Fruit fly (Drosophila melanogaster) whole organism, embryonic: ENCODE data around the gene CG9393.
A peak's percentile ranks its signal among the peaks of the same experiment; 100 is the strongest.

Experiments used
- Awh ChIP-seq: fragments of 200-800 bp; sonication (Bioruptor generic); IDR thresholded peaks from 2 replicates; pipeline ENCODE4, ENCODE4 v1.3.6; 2022; ENCODE audit warnings: missing biosample characterization, missing genetic modification characterization
- BEAF-32 ChIP-seq: fragments of 200-800 bp; sonication (Bioruptor generic); optimal IDR thresholded peaks from 3 replicates; lab custom pipeline; 2017; ENCODE audit warnings: missing biosample characterization, missing genetic modification characterization, mild to moderate bottlenecking, moderate library complexity, missing genetic modification reagents
- CG11696 ChIP-seq: fragments of 200-800 bp; sonication (Bioruptor generic); IDR thresholded peaks from 2 replicates; pipeline ENCODE4 v1.3.6; 2022; ENCODE audit warnings: missing biosample characterization, missing genetic modification characterization
- CG12659 ChIP-seq: fragments of 200-800 bp; sonication (Bioruptor generic); optimal IDR thresholded peaks from 3 replicates; lab custom pipeline; 2017; ENCODE audit warnings: mild to moderate bottlenecking, missing biosample characterization, missing genetic modification reagents, missing genetic modification characterization
- CG13624 ChIP-seq: fragments of 200-800 bp; sonication (Bioruptor generic); optimal IDR thresholded peaks from 2 replicates; lab custom pipeline; 2016; ENCODE audit warnings: missing biosample characterization, missing genetic modification characterization
- CG13894 ChIP-seq: fragments of 200-800 bp; sonication (Bioruptor generic); optimal IDR thresholded peaks from 3 replicates; lab custom pipeline; 2018; ENCODE audit warnings: missing biosample characterization, mild to moderate bottlenecking, missing genetic modification characterization, moderate library complexity
- CG15601 ChIP-seq: fragments of 200-800 bp; sonication (Bioruptor generic); optimal IDR thresholded peaks from 3 replicates; lab custom pipeline; 2019; ENCODE audit warnings: missing biosample characterization, mild to moderate bottlenecking, missing genetic modification characterization, moderate library complexity
- CG15696 ChIP-seq: fragments of 200-800 bp; sonication (Bioruptor generic); optimal IDR thresholded peaks from 2 replicates; lab custom pipeline; 2019; ENCODE audit warnings: missing biosample characterization, mild to moderate bottlenecking, missing genetic modification characterization, moderate library complexity
- CG17612 ChIP-seq: fragments of 200-800 bp; sonication (Bioruptor generic); IDR thresholded peaks from 2 replicates; pipeline ENCODE4 v1.3.6; 2022; ENCODE audit warnings: missing biosample characterization, missing genetic modification characterization
- CG18764 ChIP-seq: fragments of 200-800 bp; sonication (Bioruptor generic); optimal IDR thresholded peaks from 3 replicates; lab custom pipeline; 2016; ENCODE audit warnings: missing biosample characterization, missing genetic modification characterization
- CG31441 ChIP-seq: fragments of 200-800 bp; sonication (Bioruptor generic); IDR thresholded peaks from 2 replicates; pipeline ENCODE4 v1.3.6; 2022; ENCODE audit warnings: missing biosample characterization, missing genetic modification characterization
- CG34224 ChIP-seq: fragments of 200-800 bp; sonication (Bioruptor generic); IDR thresholded peaks from 3 replicates; pipeline ENCODE4 v1.3.6; 2022; ENCODE audit warnings: missing biosample characterization, missing genetic modification characterization; ENCODE audit not compliant: partially characterized antibody
- CG5245 ChIP-seq: fragments of 200-800 bp; sonication (Bioruptor generic); optimal IDR thresholded peaks from 3 replicates; lab custom pipeline; 2016; ENCODE audit warnings: missing biosample characterization, missing genetic modification characterization
- CG6654 ChIP-seq: fragments of 200-800 bp; sonication (Bioruptor generic); optimal IDR thresholded peaks from 2 replicates; lab custom pipeline; 2017; ENCODE audit warnings: missing biosample characterization, mild to moderate bottlenecking, missing genetic modification characterization
- CG7357 ChIP-seq: fragments of 200-800 bp; sonication (Bioruptor generic); IDR thresholded peaks from 3 replicates; pipeline ENCODE4 v1.3.6; 2022; ENCODE audit warnings: missing biosample characterization, missing genetic modification characterization
- CG8089 ChIP-seq: fragments of 200-800 bp; sonication (Bioruptor generic); optimal IDR thresholded peaks from 3 replicates; lab custom pipeline; 2016; ENCODE audit warnings: missing biosample characterization, missing genetic modification characterization
- CG9215 ChIP-seq: fragments of 200-800 bp; sonication (Bioruptor generic); IDR thresholded peaks from 2 replicates; pipeline ENCODE4 v1.3.6; 2022; ENCODE audit warnings: missing biosample characterization, missing genetic modification characterization
- CkIIα-i1 ChIP-seq: fragments of 200-800 bp; sonication (Bioruptor generic); IDR thresholded peaks from 2 replicates; pipeline ENCODE4 v1.3.6; 2022; ENCODE audit warnings: missing biosample characterization, missing genetic modification characterization
- CrebB ChIP-seq: fragments of 200-800 bp; sonication (Bioruptor generic); optimal IDR thresholded peaks from 3 replicates; lab custom pipeline; 2018; ENCODE audit warnings: missing biosample characterization, mild to moderate bottlenecking, missing genetic modification characterization
- D ChIP-seq, 2 experiments: fragments of 200-800 bp in 1 of 2; fragments of >200 bp in 1 of 2; sonication (Bioruptor generic) in 1 of 2; optimal IDR thresholded peaks; 2 replicates in 1 of 2; 3 replicates in 1 of 2; lab custom pipeline; 2017; ENCODE audit warnings: mild to moderate bottlenecking in 1 of 2, missing biosample characterization in 1 of 2, missing genetic modification characterization in 1 of 2, missing genetic modification reagents in 1 of 2
- Dek ChIP-seq: fragments of 200-800 bp; sonication (Bioruptor generic); optimal IDR thresholded peaks from 3 replicates; lab custom pipeline; 2019; ENCODE audit warnings: missing biosample characterization, mild to moderate bottlenecking, missing genetic modification characterization, moderate library complexity
- Dip2 ChIP-seq: fragments of 200-800 bp; sonication (Bioruptor generic); IDR thresholded peaks from 2 replicates; pipeline ENCODE4 v1.3.6; 2022; ENCODE audit warnings: missing biosample characterization, missing genetic modification characterization
- GATAe ChIP-seq: fragments of 200-800 bp; sonication (Bioruptor generic); conservative IDR thresholded peaks from 2 replicates; pipeline ENCODE4 v1.3.6; 2022; ENCODE audit warnings: missing biosample characterization, missing genetic modification characterization
- HLH3B ChIP-seq: fragments of 200-800 bp; sonication (Bioruptor generic); IDR thresholded peaks from 2 replicates; pipeline ENCODE4 v1.3.6; 2022; ENCODE audit warnings: missing biosample characterization, missing genetic modification characterization
- Nf-YC ChIP-seq: fragments of 200-800 bp; optimal IDR thresholded peaks from 3 replicates; lab custom pipeline; 2019; ENCODE audit warnings: missing biosample characterization, mild to moderate bottlenecking, missing genetic modification characterization, moderate library complexity
- Ptx1 ChIP-seq: fragments of 200-800 bp; sonication (Bioruptor generic); IDR thresholded peaks from 2 replicates; pipeline ENCODE4 v1.3.6; 2022; ENCODE audit warnings: missing biosample characterization, missing genetic modification characterization
- Taf1 ChIP-seq: fragments of 200-800 bp; sonication (Bioruptor generic); IDR thresholded peaks from 2 replicates; pipeline ENCODE4 v1.3.6; 2022; ENCODE audit warnings: missing biosample characterization, missing genetic modification characterization
- ap ChIP-seq: fragments of 200-800 bp; sonication (Bioruptor generic); IDR thresholded peaks from 2 replicates; pipeline ENCODE4 v1.3.6; 2022; ENCODE audit warnings: missing biosample characterization, missing genetic modification characterization
- az2 ChIP-seq: fragments of 200-800 bp; sonication (Bioruptor generic); optimal IDR thresholded peaks from 3 replicates; lab custom pipeline; 2016; ENCODE audit warnings: missing biosample characterization, missing genetic modification characterization
- ci ChIP-seq: fragments of 200-800 bp; sonication (Bioruptor generic); IDR thresholded peaks from 3 replicates; pipeline ENCODE4 v1.3.6; 2022; ENCODE audit warnings: missing biosample characterization, missing genetic modification characterization
- ems ChIP-seq: fragments of 200-800 bp; sonication (Bioruptor generic); optimal IDR thresholded peaks from 3 replicates; lab custom pipeline; 2016; ENCODE audit warnings: missing biosample characterization, missing genetic modification characterization
- eve ChIP-seq, 2 experiments: fragments of >200 bp; optimal IDR thresholded peaks; 2 replicates each; lab custom pipeline; 2017; ENCODE audit warnings: missing biosample characterization in 2 of 2, missing genetic modification characterization in 2 of 2
- fd102C ChIP-seq: fragments of 200-800 bp; sonication (Bioruptor generic); optimal IDR thresholded peaks from 2 replicates; lab custom pipeline; 2018; ENCODE audit warnings: missing biosample characterization, mild to moderate bottlenecking, missing genetic modification characterization, moderate library complexity
- ftz-f1 ChIP-seq: fragments of 200-800 bp; sonication (Bioruptor generic); optimal IDR thresholded peaks from 2 replicates; lab custom pipeline; 2016; ENCODE audit warnings: missing biosample characterization, missing genetic modification characterization
- grau ChIP-seq: fragments of 200-800 bp; optimal IDR thresholded peaks from 3 replicates; lab custom pipeline; 2019; ENCODE audit warnings: missing biosample characterization, mild to moderate bottlenecking, missing genetic modification characterization, moderate library complexity
- gsb-n ChIP-seq: fragments of 200-800 bp; sonication (Bioruptor generic); optimal IDR thresholded peaks from 3 replicates; lab custom pipeline; 2018; ENCODE audit warnings: missing biosample characterization, mild to moderate bottlenecking, missing genetic modification characterization
- h ChIP-seq: fragments of >200 bp; optimal IDR thresholded peaks from 2 replicates; lab custom pipeline; 2017
- ham ChIP-seq: fragments of 200-800 bp; sonication (Bioruptor generic); IDR thresholded peaks from 2 replicates; pipeline ENCODE4 v1.3.6; 2022; ENCODE audit warnings: missing biosample characterization, missing genetic modification characterization
- knrl ChIP-seq: fragments of 200-800 bp; sonication (Bioruptor generic); IDR thresholded peaks from 3 replicates; pipeline ENCODE4 v1.3.6; 2022; ENCODE audit warnings: missing biosample characterization, missing genetic modification characterization; ENCODE audit not compliant: partially characterized antibody
- lab ChIP-seq: fragments of 200-800 bp; sonication (Bioruptor generic); optimal IDR thresholded peaks from 3 replicates; lab custom pipeline; 2017; ENCODE audit warnings: missing biosample characterization, missing genetic modification characterization, mild to moderate bottlenecking, moderate library complexity, missing genetic modification reagents
- nerfin-1 ChIP-seq: fragments of 200-800 bp; sonication (Bioruptor generic); optimal IDR thresholded peaks from 3 replicates; lab custom pipeline; 2019; ENCODE audit warnings: missing biosample characterization, mild to moderate bottlenecking, missing genetic modification characterization, moderate library complexity
- nom ChIP-seq: fragments of 200-800 bp; sonication (Bioruptor generic); optimal IDR thresholded peaks from 2 replicates; lab custom pipeline; 2017; ENCODE audit warnings: missing biosample characterization, missing genetic modification characterization, mild to moderate bottlenecking, moderate library complexity, missing genetic modification reagents
- odd ChIP-seq: fragments of 200-800 bp; sonication (Bioruptor generic); optimal IDR thresholded peaks from 2 replicates; lab custom pipeline; 2017; ENCODE audit warnings: missing biosample characterization, mild to moderate bottlenecking, missing genetic modification characterization
- pzg ChIP-seq: fragments of 200-800 bp; sonication (Bioruptor generic); optimal IDR thresholded peaks from 3 replicates; lab custom pipeline; 2018; ENCODE audit warnings: missing biosample characterization, mild to moderate bottlenecking, missing genetic modification characterization, moderate library complexity
- sens ChIP-seq: fragments of 200-800 bp; sonication (Bioruptor generic); peaks from one replicate; lab custom pipeline; 2016; ENCODE audit warnings: missing biosample characterization, missing genetic modification characterization
- seq ChIP-seq: fragments of 200-800 bp; sonication (Bioruptor generic); IDR thresholded peaks from 2 replicates; pipeline ENCODE4 v1.3.6; 2022; ENCODE audit warnings: missing biosample characterization, missing genetic modification characterization
- ssp ChIP-seq: fragments of 200-800 bp; sonication (Bioruptor generic); IDR thresholded peaks from 2 replicates; pipeline ENCODE4 v1.3.6; 2022; ENCODE audit warnings: missing biosample characterization, missing genetic modification characterization
- tna ChIP-seq: fragments of 200-800 bp; sonication (Bioruptor generic); IDR thresholded peaks from 2 replicates; pipeline ENCODE4 v1.3.6; 2022; ENCODE audit warnings: missing biosample characterization, missing genetic modification characterization; ENCODE audit not compliant: partially characterized antibody
- unc-4 ChIP-seq: fragments of 200-800 bp; sonication (Bioruptor generic); IDR thresholded peaks from 2 replicates; pipeline ENCODE4 v1.3.6; 2022; ENCODE audit warnings: missing biosample characterization, missing genetic modification characterization; ENCODE audit not compliant: partially characterized antibody
- unpg ChIP-seq: fragments of 200-800 bp; sonication (Bioruptor generic); optimal IDR thresholded peaks from 3 replicates; lab custom pipeline; 2018; ENCODE audit warnings: missing biosample characterization, mild to moderate bottlenecking, missing genetic modification characterization, moderate library complexity
- wek ChIP-seq: fragments of 200-800 bp; sonication (Bioruptor generic); optimal IDR thresholded peaks from 3 replicates; lab custom pipeline; 2018; ENCODE audit warnings: missing biosample characterization, mild to moderate bottlenecking, missing genetic modification characterization, moderate library complexity

CG9393 gene

dm6 chr3R:9605084-9605483, 41.6 kb upstream of the CG9393 start (continued):
- no peak for TF ChIP-seq CG34224
- no peak for TF ChIP-seq seq
- TF ChIP-seq nerfin-1 (tag; lab: Kevin White, UChicago): no peak
- TF ChIP-seq unpg (GFP tag; lab: Kevin White, UChicago): peak; percentile 38
- no peak for TF ChIP-seq CG6654 (GFP tag; lab: Kevin White, UChicago)
- TF ChIP-seq Dek: no peak
- TF ChIP-seq ap (GFP tag; lab: Robert Waterston, UW): no peak
- no peak for TF ChIP-seq Nf-YC (tag; lab: Kevin White, UChicago)
- TF ChIP-seq BEAF-32 (GFP tag; lab: Kevin White, UChicago): no peak
- TF ChIP-seq CkIIα-i1: no peak
- no peak for TF ChIP-seq ham (GFP tag; lab: Robert Waterston, UW)
- TF ChIP-seq tna (GFP tag; lab: Robert Waterston, UW): no peak
- TF ChIP-seq Awh (GFP tag; lab: Robert Waterston, UW): no peak
- TF ChIP-seq h: no peak
- no peak for TF ChIP-seq ems (GFP tag; lab: Kevin White, UChicago)
- peak; percentile 93 for TF ChIP-seq sens (GFP tag; lab: Kevin White, UChicago)
- TF ChIP-seq CG7357 (GFP tag; lab: Robert Waterston, UW): peak; percentile 20; the same call in 1 of the 3 replicates
- no peak for TF ChIP-seq CG11696
- peak; percentile 24 for TF ChIP-seq CG15601 (tag; lab: Kevin White, UChicago)
- no peak for TF ChIP-seq unc-4 (GFP tag; lab: Robert Waterston, UW)
- no peak for TF ChIP-seq D (optimal IDR thresholded peaks at IDR 0.05; lab: Kevin White, UChicago)
- TF ChIP-seq D (GFP tag; optimal IDR thresholded peaks at IDR 0.05; lab: Kevin White, UChicago): peak; percentile 51
- peak; percentile 29 for TF ChIP-seq CG18764
- peak; percentile 38 for TF ChIP-seq ssp (GFP tag; lab: Robert Waterston, UW)
- no peak for TF ChIP-seq wek (GFP tag; lab: Kevin White, UChicago)
- TF ChIP-seq nom (GFP tag; lab: Kevin White, UChicago): peak; percentile 37
- peak; percentile 62 for TF ChIP-seq gsb-n
- TF ChIP-seq GATAe: no peak
- no peak for TF ChIP-seq odd
- TF ChIP-seq Taf1: no peak
- peak; percentile 66 for TF ChIP-seq CG15696 (tag; lab: Kevin White, UChicago)
- TF ChIP-seq Ptx1 (GFP tag; lab: Robert Waterston, UW): 0 out of 2 replicates have a peak, but pooled peaks have one; percentile 10
- no peak for TF ChIP-seq pzg
- TF ChIP-seq lab (GFP tag; lab: Kevin White, UChicago): peak; percentile 2
- no peak for TF ChIP-seq CG13894 (tag; lab: Kevin White, UChicago)
- peak; percentile 31 for TF ChIP-seq az2 (GFP tag; lab: Kevin White, UChicago)
- TF ChIP-seq CG17612: no peak
- TF ChIP-seq HLH3B (GFP tag; lab: Robert Waterston, UW): no peak
- TF ChIP-seq grau (tag; lab: Kevin White, UChicago): peak; percentile 28
- TF ChIP-seq CG13624: no peak
- TF ChIP-seq CG31441 (GFP tag; lab: Robert Waterston, UW): peak; percentile 41; the same call in 1 of the 2 replicates
- peak; percentile 14 for TF ChIP-seq CG8089
- TF ChIP-seq CG9215 (GFP tag; lab: Robert Waterston, UW): no peak
- TF ChIP-seq CrebB: no peak
- TF ChIP-seq ci (GFP tag; lab: Robert Waterston, UW): peak; percentile 52; the same call in 1 of the 3 replicates
- peak in 1 of 2 experiments; percentile 41 for TF ChIP-seq eve (GFP tag; optimal IDR thresholded peaks at IDR 0.05; lab: Kevin White, UChicago)
- peak; percentile 35 for TF ChIP-seq fd102C (GFP tag; lab: Kevin White, UChicago)
- no peak for TF ChIP-seq Dip2
- no peak for TF ChIP-seq knrl (GFP tag; lab: Robert Waterston, UW)
- TF ChIP-seq CG12659 (GFP tag; lab: Kevin White, UChicago): no peak
- TF ChIP-seq ftz-f1 (GFP tag; lab: Kevin White, UChicago): no peak
- TF ChIP-seq CG5245 (GFP tag; lab: Kevin White, UChicago): peak; percentile 45
